Fruit fly (Drosophila melanogaster): ENCODE data around the gene mei-41.

mei-41 gene

DNA sequence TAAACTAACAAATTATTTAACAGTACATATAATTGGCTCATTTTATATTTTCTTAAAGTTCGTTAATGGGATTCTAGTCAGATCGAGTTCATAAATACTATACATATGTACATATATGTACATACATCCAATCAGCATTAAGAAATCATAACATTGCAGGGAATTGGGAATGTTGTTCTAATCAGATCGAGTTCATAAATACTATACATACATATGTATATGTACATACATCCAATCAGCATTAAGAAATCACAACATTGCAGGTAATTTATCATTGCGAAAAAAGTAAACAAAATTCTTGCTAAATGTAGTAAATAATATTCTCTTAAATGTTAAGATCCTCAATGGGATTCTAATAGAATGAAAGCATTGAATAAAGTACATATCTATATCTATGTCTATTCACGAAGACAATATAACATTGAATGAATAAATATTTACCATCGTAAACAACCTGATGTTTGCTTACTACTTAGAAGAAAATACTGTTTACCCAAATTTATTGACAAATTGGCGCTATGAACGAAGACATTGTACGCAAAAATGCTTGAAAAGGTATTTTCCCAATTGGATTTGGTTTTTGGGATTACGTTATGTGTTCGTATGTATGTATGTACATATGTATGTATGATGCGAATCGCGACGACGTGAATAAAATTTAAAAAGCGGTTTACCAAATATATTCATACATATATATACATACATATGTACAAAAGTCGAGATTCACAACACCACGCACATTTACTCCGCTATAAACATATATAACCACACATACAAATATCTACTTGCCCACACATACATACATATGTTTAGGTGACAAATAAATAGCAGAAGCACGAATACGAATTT lies 7.6 kb upstream of the mei-41 start (continued):
- no peak for TF ChIP-seq CG17802 (tag; optimal IDR thresholded peaks at IDR 0.05)
- peak; percentile 40 for TF ChIP-seq trh (GFP tag; optimal IDR thresholded peaks at IDR 0.05)
- no peak for TF ChIP-seq Six4 (GFP tag; optimal IDR thresholded peaks at IDR 0.05)
- peak; percentile 76 for TF ChIP-seq grau (tag; optimal IDR thresholded peaks at IDR 0.05)
- peak; percentile 68 for TF ChIP-seq CHES-1-like (GFP tag; optimal IDR thresholded peaks at IDR 0.05)
- TF ChIP-seq Bdp1 (GFP tag; optimal IDR thresholded peaks at IDR 0.05): no peak
- no peak for TF ChIP-seq CG16813 (GFP tag; IDR thresholded peaks at IDR 0.05; ENCODE audit: partially characterized antibody)
- TF ChIP-seq odd (GFP tag; optimal IDR thresholded peaks at IDR 0.05): peak; percentile 86
- TF ChIP-seq amos (GFP tag; IDR thresholded peaks at IDR 0.05; ENCODE audit: partially characterized antibody): no peak
- TF ChIP-seq pho (GFP tag; optimal IDR thresholded peaks at IDR 0.05): peak; percentile 59
- TF ChIP-seq Hmr (GFP tag; optimal IDR thresholded peaks at IDR 0.05): no peak
- peak; percentile 37 for TF ChIP-seq CG4424 (GFP tag; optimal IDR thresholded peaks at IDR 0.05)
- TF ChIP-seq CG12769 (tag; optimal IDR thresholded peaks at IDR 0.05): no peak
- TF ChIP-seq Rfx (GFP tag; IDR thresholded peaks at IDR 0.05): peak; percentile 68; the same call in 1 of the 2 replicates
- peak; percentile 70; the same call in 1 of the 2 replicates for TF ChIP-seq CG16779 (GFP tag; IDR thresholded peaks at IDR 0.05)
- TF ChIP-seq CG3065 (GFP tag; optimal IDR thresholded peaks at IDR 0.05): peak; percentile 40
- no peak; the same call in 2 of the 3 replicates for TF ChIP-seq CG11093 (GFP tag; IDR thresholded peaks at IDR 0.05)
- peak; percentile 7 for TF ChIP-seq CG13775 (GFP tag; optimal IDR thresholded peaks at IDR 0.05)
- no peak for TF ChIP-seq lmd (GFP tag; IDR thresholded peaks at IDR 0.05)
- TF ChIP-seq Nf-YC (tag; optimal IDR thresholded peaks at IDR 0.05): peak; percentile 65
- peak; percentile 13 for TF ChIP-seq CG18011 (GFP tag; optimal IDR thresholded peaks at IDR 0.05)
- peak; percentile 34 for TF ChIP-seq CG8290 (GFP tag; optimal IDR thresholded peaks at IDR 0.05)
- TF ChIP-seq CG8290 (tag; optimal IDR thresholded peaks at IDR 0.05): peak in 1 of 2 experiments; percentile 78
- peak; percentile 89 for TF ChIP-seq MTF-1 (GFP tag; optimal IDR thresholded peaks at IDR 0.05; ENCODE audit: borderline replicate concordance)
- no peak for TF ChIP-seq stwl (tag; optimal IDR thresholded peaks at IDR 0.05)
- TF ChIP-seq NFAT (GFP tag; IDR thresholded peaks at IDR 0.05): no peak; the same call in 1 of the 2 replicates
- peak; percentile 38 for TF ChIP-seq pros (GFP tag; optimal IDR thresholded peaks at IDR 0.05)
- peak; percentile 47; the same call in 1 of the 2 replicates for TF ChIP-seq wdn (GFP tag; IDR thresholded peaks at IDR 0.05)
- peak; percentile 91 for TF ChIP-seq CG34376 (GFP tag; optimal IDR thresholded peaks at IDR 0.05)
- TF ChIP-seq CG12391 (tag; optimal IDR thresholded peaks at IDR 0.05): peak; percentile 67
- TF ChIP-seq mirr (GFP tag; optimal IDR thresholded peaks at IDR 0.05): peak; percentile 89
- peak; percentile 62 for TF ChIP-seq CG18262 (tag; optimal IDR thresholded peaks at IDR 0.05)
- TF ChIP-seq crc (GFP tag; optimal IDR thresholded peaks at IDR 0.05): peak; percentile 64
- TF ChIP-seq CG1792 (GFP tag; optimal IDR thresholded peaks at IDR 0.05): peak; percentile 57
- no peak for TF ChIP-seq HmgD (GFP tag; optimal IDR thresholded peaks at IDR 0.05)
- TF ChIP-seq dpn (GFP tag; optimal IDR thresholded peaks at IDR 0.05): peak; percentile 28 to 60
- TF ChIP-seq CG1529 (GFP tag; optimal IDR thresholded peaks at IDR 0.05): peak; percentile 62
- TF ChIP-seq gro (GFP tag; optimal IDR thresholded peaks at IDR 0.05): peak; percentile 72
- TF ChIP-seq ssp (GFP tag; IDR thresholded peaks at IDR 0.05): no peak
- peak; percentile 72 for TF ChIP-seq grn (GFP tag; optimal IDR thresholded peaks at IDR 0.05)
- peak; percentile 43; the same call in 1 of the 2 replicates for TF ChIP-seq E2f2 (GFP tag; IDR thresholded peaks at IDR 0.05)
- TF ChIP-seq insv (GFP tag; optimal IDR thresholded peaks at IDR 0.05): peak; percentile 42 to 97
- TF ChIP-seq CG4328 (GFP tag; optimal IDR thresholded peaks at IDR 0.05): peak; percentile 88
- TF ChIP-seq CG1602 (GFP tag; optimal IDR thresholded peaks at IDR 0.05): peak; percentile 25
- TF ChIP-seq stc (GFP tag; IDR thresholded peaks at IDR 0.05): peak; percentile 71; the same call in 1 of the 2 replicates
- peak; percentile 86 for TF ChIP-seq B-H2 (GFP tag; optimal IDR thresholded peaks at IDR 0.05)
- peak; percentile 78; the same call in 2 of the 3 replicates for TF ChIP-seq Dbx (GFP tag; IDR thresholded peaks at IDR 0.05)
- TF ChIP-seq luna (GFP tag; optimal IDR thresholded peaks at IDR 0.05): peak; percentile 68
- TF ChIP-seq tx (GFP tag; optimal IDR thresholded peaks at IDR 0.05): peak; percentile 30

All from whole organism, embryonic.